Worm (Caenorhabditis elegans) whole organism, early embryonic: ENCODE results near the gene Y54G2A.73.

ENCODE experiments used
- ama-1 ChIP-seq: fragments of 150-350 bp; optimal IDR thresholded peaks from 2 replicates; lab custom pipeline; 2014
- flt-1 ChIP-seq: fragments of 200-800 bp; sonication (Bioruptor generic); IDR thresholded peaks from 2 replicates; pipeline ENCODE4 v1.3.6; 2022; ENCODE audit warnings: missing genetic modification characterization, missing compliant biosample characterization

ce11 chrIV:3012374-3013142 is 3.9 kb upstream of the Y54G2A.73 start, which contains the start of the genes Y54G2A.28 and vrp-1:
- TF ChIP-seq flt-1 (GFP tag; lab: Robert Waterston, UW) = no peak
- no peak for TF ChIP-seq ama-1 (lab: Kevin White, UChicago)
